Fruit fly (Drosophila melanogaster) whole organism, embryonic: ENCODE measurements around the gene CG34149.
A peak's percentile ranks its signal among the peaks of the same experiment; 100 is the strongest.

Experiments used
- CG11085 ChIP-seq: fragments of 200-800 bp; sonication (Bioruptor generic); IDR thresholded peaks from 2 replicates; pipeline ENCODE4 v1.3.6; 2022; ENCODE audit warnings: missing biosample characterization, missing genetic modification characterization
- CG12155 ChIP-seq: fragments of 200-800 bp; sonication (Bioruptor generic); optimal IDR thresholded peaks from 3 replicates; lab custom pipeline; 2016; ENCODE audit warnings: missing biosample characterization, missing genetic modification characterization
- CG12236 ChIP-seq: fragments of 200-800 bp; sonication (Bioruptor generic); optimal IDR thresholded peaks from 2 replicates; lab custom pipeline; 2016; ENCODE audit warnings: missing biosample characterization, missing genetic modification characterization
- CG1233 ChIP-seq: fragments of 200-800 bp; sonication (Bioruptor generic); optimal IDR thresholded peaks from 4 replicates; lab custom pipeline; 2018; ENCODE audit warnings: missing biosample characterization, mild to moderate bottlenecking, missing genetic modification characterization
- CG12391 ChIP-seq: fragments of 200-800 bp; sonication (Bioruptor generic); optimal IDR thresholded peaks from 3 replicates; lab custom pipeline; 2018; ENCODE audit warnings: missing biosample characterization, mild to moderate bottlenecking, missing genetic modification characterization, moderate library complexity
- CG13287 ChIP-seq: fragments of 200-800 bp; sonication (Bioruptor generic); IDR thresholded peaks from 2 replicates; pipeline ENCODE4 v1.3.6; 2022; ENCODE audit warnings: missing biosample characterization, missing genetic modification characterization; ENCODE audit not compliant: partially characterized antibody
- CG13296 ChIP-seq: fragments of 200-800 bp; sonication (Bioruptor generic); optimal IDR thresholded peaks from 3 replicates; lab custom pipeline; 2018; ENCODE audit warnings: missing biosample characterization, mild to moderate bottlenecking, missing genetic modification characterization
- CG1792 ChIP-seq: fragments of 200-800 bp; sonication (Bioruptor generic); optimal IDR thresholded peaks from 2 replicates; lab custom pipeline; 2016; ENCODE audit warnings: missing biosample characterization, missing genetic modification characterization
- CG18011 ChIP-seq: fragments of 200-800 bp; sonication (Bioruptor generic); optimal IDR thresholded peaks from 2 replicates; lab custom pipeline; 2017; ENCODE audit warnings: missing biosample characterization, missing genetic modification characterization, mild to moderate bottlenecking, moderate library complexity, missing genotype
- CG30403 ChIP-seq: fragments of 200-800 bp; sonication (Bioruptor generic); optimal IDR thresholded peaks from 3 replicates; lab custom pipeline; 2016; ENCODE audit warnings: missing biosample characterization, missing genetic modification characterization
- CG31365 ChIP-seq: fragments of 200-800 bp; sonication (Bioruptor generic); optimal IDR thresholded peaks from 2 replicates; lab custom pipeline; 2018; ENCODE audit warnings: missing biosample characterization, mild to moderate bottlenecking, missing genetic modification characterization
- CG32772 ChIP-seq: fragments of 200-800 bp; sonication (Bioruptor generic); IDR thresholded peaks from 2 replicates; pipeline ENCODE4 v1.3.6; 2022; ENCODE audit warnings: missing biosample characterization, missing genetic modification characterization
- CG3281 ChIP-seq: fragments of 200-800 bp; sonication (Bioruptor generic); optimal IDR thresholded peaks from 3 replicates; lab custom pipeline; 2017; ENCODE audit warnings: missing biosample characterization, mild to moderate bottlenecking, missing genetic modification characterization
- CG3847 ChIP-seq: fragments of 200-800 bp; sonication (Bioruptor generic); IDR thresholded peaks from 2 replicates; pipeline ENCODE4 v1.3.6; 2022; ENCODE audit warnings: missing biosample characterization, missing genetic modification characterization
- CG4282 ChIP-seq: fragments of 200-800 bp; sonication (Bioruptor generic); optimal IDR thresholded peaks from 2 replicates; lab custom pipeline; 2016; ENCODE audit warnings: missing biosample characterization, missing genetic modification characterization
- CG6654 ChIP-seq: fragments of 200-800 bp; sonication (Bioruptor generic); optimal IDR thresholded peaks from 2 replicates; lab custom pipeline; 2017; ENCODE audit warnings: missing biosample characterization, mild to moderate bottlenecking, missing genetic modification characterization
- CG7372 ChIP-seq: fragments of 200-800 bp; sonication (Bioruptor generic); IDR thresholded peaks from 2 replicates; pipeline ENCODE4 v1.3.6; 2022; ENCODE audit warnings: missing biosample characterization, missing genetic modification characterization
- CG8290 ChIP-seq, 3 experiments: fragments of 200-800 bp; sonication (Bioruptor generic); optimal IDR thresholded peaks; 2 replicates each; lab custom pipeline; 2016 to 2019; ENCODE audit warnings: missing biosample characterization in 3 of 3, missing genetic modification characterization in 3 of 3, mild to moderate bottlenecking in 2 of 3, moderate library complexity in 1 of 3
- CG9727 ChIP-seq: fragments of 200-800 bp; sonication (Bioruptor generic); optimal IDR thresholded peaks from 3 replicates; lab custom pipeline; 2017; ENCODE audit warnings: missing biosample characterization, mild to moderate bottlenecking, missing genetic modification characterization
- Camta ChIP-seq: fragments of 200-800 bp; sonication (Bioruptor generic); optimal IDR thresholded peaks from 2 replicates; lab custom pipeline; 2016; ENCODE audit warnings: missing biosample characterization, missing genetic modification characterization
- D19B ChIP-seq: fragments of 200-800 bp; sonication (Bioruptor generic); optimal IDR thresholded peaks from 2 replicates; lab custom pipeline; 2017; ENCODE audit warnings: missing biosample characterization, mild to moderate bottlenecking, missing genetic modification characterization
- Eip74EF ChIP-seq, 2 experiments: fragments of 200-800 bp in 1 of 2; fragments of >200 bp in 1 of 2; sonication (Bioruptor generic) in 1 of 2; optimal IDR thresholded peaks; 2 replicates each; lab custom pipeline; 2017 to 2019; ENCODE audit warnings: missing biosample characterization in 2 of 2, missing genetic modification characterization in 2 of 2, mild to moderate bottlenecking in 1 of 2, moderate library complexity in 1 of 2
- HHEX ChIP-seq: fragments of 200-800 bp; sonication (Bioruptor generic); optimal IDR thresholded peaks from 3 replicates; lab custom pipeline; 2017; ENCODE audit warnings: missing biosample characterization, mild to moderate bottlenecking, missing genetic modification characterization, missing genetic modification reagents
- Hand ChIP-seq: fragments of 200-800 bp; sonication (Bioruptor generic); optimal IDR thresholded peaks from 2 replicates; lab custom pipeline; 2017; ENCODE audit warnings: mild to moderate bottlenecking, missing biosample characterization, missing genetic modification reagents, missing genetic modification characterization
- Hey ChIP-seq: fragments of 200-800 bp; sonication (Bioruptor generic); optimal IDR thresholded peaks from 3 replicates; lab custom pipeline; 2018; ENCODE audit warnings: missing biosample characterization, mild to moderate bottlenecking, missing genetic modification characterization
- Hr78 ChIP-seq, 2 experiments: fragments of 200-800 bp in 1 of 2; fragments of >200 bp in 1 of 2; sonication (Bioruptor generic) in 1 of 2; optimal IDR thresholded peaks; 2 replicates each; lab custom pipeline; 2017 to 2019; ENCODE audit warnings: missing biosample characterization in 2 of 2, missing genetic modification characterization in 2 of 2, mild to moderate bottlenecking in 1 of 2, moderate library complexity in 1 of 2
- Mrtf ChIP-seq: fragments of 200-800 bp; sonication (Bioruptor generic); IDR thresholded peaks from 3 replicates; pipeline ENCODE4 v1.3.6; 2022; ENCODE audit warnings: missing biosample characterization, missing genetic modification characterization
- NC2β ChIP-seq: fragments of 200-800 bp; sonication (Bioruptor generic); optimal IDR thresholded peaks from 2 replicates; lab custom pipeline; 2016; ENCODE audit warnings: missing biosample characterization, missing genetic modification characterization
- Six4 ChIP-seq: fragments of 200-800 bp; sonication (Bioruptor generic); optimal IDR thresholded peaks from 2 replicates; lab custom pipeline; 2016; ENCODE audit warnings: missing biosample characterization, missing genetic modification characterization
- Sox100B ChIP-seq: fragments of 200-800 bp; sonication (Bioruptor generic); optimal IDR thresholded peaks from 3 replicates; lab custom pipeline; 2018; ENCODE audit warnings: missing biosample characterization, mild to moderate bottlenecking, missing genetic modification characterization
- YL-1 ChIP-seq: fragments of 200-800 bp; sonication (Bioruptor generic); optimal IDR thresholded peaks from 3 replicates; lab custom pipeline; 2017; ENCODE audit warnings: missing biosample characterization, mild to moderate bottlenecking, missing genetic modification characterization
- ato ChIP-seq: fragments of 200-800 bp; sonication (Bioruptor generic); IDR thresholded peaks from 2 replicates; pipeline ENCODE4 v1.3.6; 2022; ENCODE audit warnings: missing biosample characterization, missing genetic modification characterization; ENCODE audit not compliant: partially characterized antibody
- croc ChIP-seq: fragments of 200-800 bp; sonication (Bioruptor generic); conservative IDR thresholded peaks from 3 replicates; pipeline ENCODE4 v1.3.6; 2022; ENCODE audit warnings: missing biosample characterization, missing genetic modification characterization
- dati ChIP-seq: fragments of 200-800 bp; sonication (Bioruptor generic); IDR thresholded peaks from 2 replicates; pipeline ENCODE4 v1.3.6; 2022; ENCODE audit warnings: missing biosample characterization, missing genetic modification characterization
- ewg ChIP-seq: fragments of 200-800 bp; sonication (Bioruptor generic); optimal IDR thresholded peaks from 3 replicates; lab custom pipeline; 2017; ENCODE audit warnings: mild to moderate bottlenecking, missing biosample characterization, missing genetic modification reagents, missing genetic modification characterization
- fd96Cb ChIP-seq: fragments of 200-800 bp; sonication (Bioruptor generic); optimal IDR thresholded peaks from 2 replicates; lab custom pipeline; 2018; ENCODE audit warnings: missing biosample characterization, mild to moderate bottlenecking, missing genetic modification characterization, moderate library complexity
- gce ChIP-seq: fragments of 200-800 bp; sonication (Bioruptor generic); IDR thresholded peaks from 3 replicates; pipeline ENCODE4 v1.3.6; 2022; ENCODE audit warnings: missing biosample characterization, missing genetic modification characterization
- hth ChIP-seq: fragments of >200 bp; optimal IDR thresholded peaks from 2 replicates; lab custom pipeline; 2017; ENCODE audit warnings: inconsistent platforms
- lmd ChIP-seq: fragments of 200-800 bp; sonication (Bioruptor generic); IDR thresholded peaks from 2 replicates; pipeline ENCODE4 v1.3.6; 2022; ENCODE audit warnings: missing biosample characterization, missing genetic modification characterization
- maf-S ChIP-seq: fragments of 200-800 bp; sonication (Bioruptor generic); optimal IDR thresholded peaks from 2 replicates; lab custom pipeline; 2016; ENCODE audit warnings: missing biosample characterization, missing genetic modification characterization
- mirr ChIP-seq: fragments of 200-800 bp; sonication (Bioruptor generic); optimal IDR thresholded peaks from 3 replicates; lab custom pipeline; 2018; ENCODE audit warnings: missing biosample characterization, mild to moderate bottlenecking, missing genetic modification characterization
- nau ChIP-seq: fragments of 200-800 bp; sonication (Bioruptor generic); optimal IDR thresholded peaks from 3 replicates; lab custom pipeline; 2017; ENCODE audit warnings: missing biosample characterization, mild to moderate bottlenecking, missing genetic modification characterization, missing genetic modification reagents
- nom ChIP-seq: fragments of 200-800 bp; sonication (Bioruptor generic); optimal IDR thresholded peaks from 2 replicates; lab custom pipeline; 2017; ENCODE audit warnings: missing biosample characterization, missing genetic modification characterization, mild to moderate bottlenecking, moderate library complexity, missing genetic modification reagents
- sc ChIP-seq, 3 experiments: fragments of >200 bp in 2 of 3; fragments of 200-800 bp in 1 of 3; sonication (Bioruptor generic) in 1 of 3; optimal IDR thresholded peaks; 2 replicates in 2 of 3; 3 replicates in 1 of 3; lab custom pipeline; 2017; ENCODE audit warnings: mild to moderate bottlenecking in 1 of 3, missing biosample characterization in 1 of 3, missing genetic modification characterization in 1 of 3, missing genetic modification reagents in 1 of 3
- seq ChIP-seq: fragments of 200-800 bp; sonication (Bioruptor generic); IDR thresholded peaks from 2 replicates; pipeline ENCODE4 v1.3.6; 2022; ENCODE audit warnings: missing biosample characterization, missing genetic modification characterization
- sim ChIP-seq: fragments of 200-800 bp; sonication (Bioruptor generic); IDR thresholded peaks from 2 replicates; pipeline ENCODE4 v1.3.6; 2022; ENCODE audit warnings: missing biosample characterization, missing genetic modification characterization
- sima ChIP-seq: fragments of 200-800 bp; sonication (Bioruptor generic); optimal IDR thresholded peaks from 2 replicates; lab custom pipeline; 2016; ENCODE audit warnings: missing biosample characterization, missing genetic modification characterization
- sqz ChIP-seq: fragments of 200-800 bp; sonication (Bioruptor generic); optimal IDR thresholded peaks from 3 replicates; lab custom pipeline; 2018; ENCODE audit warnings: missing biosample characterization, mild to moderate bottlenecking, missing genetic modification characterization
- stwl ChIP-seq: fragments of 200-800 bp; sonication (Bioruptor generic); optimal IDR thresholded peaks from 3 replicates; lab custom pipeline; 2018; ENCODE audit warnings: missing biosample characterization, mild to moderate bottlenecking, missing genetic modification characterization, moderate library complexity
- zfh1 ChIP-seq: fragments of 200-800 bp; sonication (Bioruptor generic); IDR thresholded peaks from 3 replicates; pipeline ENCODE4 v1.3.6; 2022; ENCODE audit warnings: missing biosample characterization, missing genetic modification characterization

CG34149 gene

dm6 chr3R:22420911-22421310 is 41.0 kb downstream of the CG34149 start, which contains the start of the genes Nop56 and mats (continued):
- no peak for TF ChIP-seq mirr (GFP tag; lab: Kevin White, UChicago)
- TF ChIP-seq CG7372 (GFP tag; lab: Robert Waterston, UW), result no peak
- no peak for TF ChIP-seq gce (GFP tag; lab: Robert Waterston, UW)
- TF ChIP-seq fd96Cb, result no peak
- no peak for TF ChIP-seq nau (GFP tag; lab: Kevin White, UChicago)
- no peak for TF ChIP-seq sim (GFP tag; lab: Robert Waterston, UW)
- no peak for TF ChIP-seq CG8290 (GFP tag; optimal IDR thresholded peaks at IDR 0.05; lab: Kevin White, UChicago)
- TF ChIP-seq CG8290 (tag; optimal IDR thresholded peaks at IDR 0.05; lab: Kevin White, UChicago), result no peak
- no peak for TF ChIP-seq croc (GFP tag; lab: Robert Waterston, UW)
- TF ChIP-seq CG1233, result no peak
- no peak for TF ChIP-seq HHEX (GFP tag; lab: Kevin White, UChicago)
- TF ChIP-seq ato (GFP tag; lab: Robert Waterston, UW), result no peak
- TF ChIP-seq CG12155 (GFP tag; lab: Kevin White, UChicago), result no peak
- TF ChIP-seq Mrtf, result no peak
- no peak for TF ChIP-seq Hey (tag; lab: Kevin White, UChicago)
- no peak for TF ChIP-seq Camta
- TF ChIP-seq Six4 (GFP tag; lab: Kevin White, UChicago), result no peak
- TF ChIP-seq CG11085 (GFP tag; lab: Robert Waterston, UW), result no peak
- no peak for TF ChIP-seq Sox100B (GFP tag; lab: Kevin White, UChicago)
- no peak for TF ChIP-seq hth (lab: Kevin White, UChicago)
- no peak for TF ChIP-seq lmd
- TF ChIP-seq sima, result no peak
- no peak for TF ChIP-seq CG3281 (GFP tag; lab: Kevin White, UChicago)
- no peak for TF ChIP-seq sc (optimal IDR thresholded peaks at IDR 0.05; lab: Kevin White, UChicago)
- TF ChIP-seq sc (GFP tag; optimal IDR thresholded peaks at IDR 0.05; lab: Kevin White, UChicago), result no peak
- peak; percentile 16 for TF ChIP-seq NC2β (GFP tag; lab: Kevin White, UChicago)
- no peak for TF ChIP-seq Hr78 (GFP tag; optimal IDR thresholded peaks at IDR 0.05; lab: Kevin White, UChicago)
- no peak for TF ChIP-seq dati (GFP tag; lab: Robert Waterston, UW)
- TF ChIP-seq sqz (GFP tag; lab: Kevin White, UChicago), result no peak
- peak; percentile 87 for TF ChIP-seq stwl
- peak; percentile 99 for TF ChIP-seq YL-1 (GFP tag; lab: Kevin White, UChicago)
- no peak for TF ChIP-seq CG1792 (GFP tag; lab: Kevin White, UChicago)
- TF ChIP-seq CG18011, result no peak
- peak; percentile 57; the same call in 1 of the 2 replicates for TF ChIP-seq CG13287 (GFP tag; lab: Robert Waterston, UW)
- TF ChIP-seq D19B, result no peak
- TF ChIP-seq CG12391 (tag; lab: Kevin White, UChicago), result peak; percentile 10
- no peak for TF ChIP-seq Eip74EF (GFP tag; optimal IDR thresholded peaks at IDR 0.05; lab: Kevin White, UChicago)
- TF ChIP-seq CG13296, result no peak
- no peak for TF ChIP-seq zfh1 (GFP tag; lab: Robert Waterston, UW)
- TF ChIP-seq maf-S (GFP tag; lab: Kevin White, UChicago), result no peak
- TF ChIP-seq CG6654 (GFP tag; lab: Kevin White, UChicago), result no peak
- TF ChIP-seq nom (GFP tag; lab: Kevin White, UChicago), result no peak
- no peak for TF ChIP-seq CG4282 (GFP tag; lab: Kevin White, UChicago)
- peak; percentile 71 for TF ChIP-seq CG3847
- TF ChIP-seq CG12236 (GFP tag; lab: Kevin White, UChicago), result no peak
- no peak for TF ChIP-seq seq
- no peak for TF ChIP-seq CG31365 (tag; lab: Kevin White, UChicago)
- no peak for TF ChIP-seq CG9727 (GFP tag; lab: Kevin White, UChicago)
- TF ChIP-seq CG32772 (GFP tag; lab: Robert Waterston, UW), result no peak
- no peak for TF ChIP-seq Hand (GFP tag; lab: Kevin White, UChicago)
- no peak for TF ChIP-seq ewg (GFP tag; lab: Kevin White, UChicago)
- no peak for TF ChIP-seq CG30403
